Worm (Caenorhabditis elegans) whole organism, late embryonic: ENCODE results near the gene T01D1.4.
A peak's percentile ranks its signal among the peaks of the same experiment; 100 is the strongest.

Source experiments
- C38D4.7 ChIP-seq: fragments of 200-800 bp; sonication (Bioruptor generic); optimal IDR thresholded peaks from 2 replicates; lab custom pipeline; 2018; ENCODE audit warnings: mild to moderate bottlenecking, missing genetic modification characterization, moderate library complexity, missing compliant biosample characterization
- F13H6.1 ChIP-seq: sonication (generic microtip); optimal IDR thresholded peaks from 2 replicates; lab custom pipeline; 2016; ENCODE audit warnings: missing genetic modification characterization, missing compliant biosample characterization
- K02D7.2 ChIP-seq: sonication (generic microtip); optimal IDR thresholded peaks from 2 replicates; lab custom pipeline; 2017; ENCODE audit warnings: mild to moderate bottlenecking, missing genetic modification characterization, missing compliant biosample characterization
- T23F11.4 ChIP-seq: fragments of 200-800 bp; sonication (Bioruptor generic); optimal IDR thresholded peaks from 2 replicates; lab custom pipeline; 2018; ENCODE audit warnings: mild to moderate bottlenecking, missing genetic modification characterization, missing compliant biosample characterization
- Y22D7AL.16 ChIP-seq: sonication (generic microtip); optimal IDR thresholded peaks from 2 replicates; lab custom pipeline; 2016; ENCODE audit warnings: missing genetic modification characterization, missing compliant biosample characterization
- ahr-1 ChIP-seq: sonication (generic microtip); optimal IDR thresholded peaks from 2 replicates; lab custom pipeline; 2016; ENCODE audit warnings: missing genetic modification characterization, missing compliant biosample characterization
- ceh-14 ChIP-seq: sonication (generic microtip); optimal IDR thresholded peaks from 2 replicates; lab custom pipeline; 2016; ENCODE audit warnings: missing genotype, missing genetic modification characterization, missing compliant biosample characterization
- ceh-2 ChIP-seq: sonication (generic microtip); optimal IDR thresholded peaks from 2 replicates; lab custom pipeline; 2016; ENCODE audit warnings: missing genotype, missing genetic modification characterization, missing compliant biosample characterization
- ceh-24 ChIP-seq: sonication (generic microtip); optimal IDR thresholded peaks from 2 replicates; lab custom pipeline; 2016; ENCODE audit warnings: mild to moderate bottlenecking, missing genetic modification characterization, missing compliant biosample characterization
- ceh-34 ChIP-seq: sonication (generic microtip); optimal IDR thresholded peaks from 2 replicates; lab custom pipeline; 2016; ENCODE audit warnings: mild to moderate bottlenecking, missing genetic modification characterization, missing compliant biosample characterization
- ceh-45 ChIP-seq: fragments of 200-800 bp; sonication (Bioruptor generic); IDR thresholded peaks from 2 replicates; pipeline ENCODE4 v1.3.6; 2022; ENCODE audit warnings: missing genetic modification reagents, missing genetic modification characterization, missing compliant biosample characterization
- ceh-48 ChIP-seq: sonication (generic microtip); optimal IDR thresholded peaks from 2 replicates; lab custom pipeline; 2016; ENCODE audit warnings: missing genetic modification characterization, inconsistent platforms, missing compliant biosample characterization
- ceh-6 ChIP-seq: fragments of 200-800 bp; sonication (Bioruptor generic); optimal IDR thresholded peaks from 2 replicates; lab custom pipeline; 2018; ENCODE audit warnings: mild to moderate bottlenecking, missing genetic modification characterization, missing compliant biosample characterization
- dmd-4 ChIP-seq: sonication (generic microtip); optimal IDR thresholded peaks from 2 replicates; lab custom pipeline; 2016; ENCODE audit warnings: borderline replicate concordance, missing genetic modification characterization, missing compliant biosample characterization
- dve-1 ChIP-seq: sonication (generic microtip); optimal IDR thresholded peaks from 2 replicates; lab custom pipeline; 2017; ENCODE audit warnings: antibody characterized with exemption, mild to moderate bottlenecking, missing genetic modification characterization, missing compliant biosample characterization
- elt-4 ChIP-seq: sonication (generic microtip); optimal IDR thresholded peaks from 2 replicates; lab custom pipeline; 2016; ENCODE audit warnings: missing genetic modification characterization, missing compliant biosample characterization
- eyg-1 ChIP-seq: sonication (generic microtip); optimal IDR thresholded peaks from 2 replicates; lab custom pipeline; 2016; ENCODE audit warnings: missing genotype, missing genetic modification characterization, missing compliant biosample characterization
- fax-1 ChIP-seq: sonication (generic microtip); optimal IDR thresholded peaks from 2 replicates; lab custom pipeline; 2016; ENCODE audit warnings: missing genotype, missing genetic modification characterization, missing compliant biosample characterization
- fkh-10 ChIP-seq: fragments of 150-350 bp; optimal IDR thresholded peaks from 2 replicates; lab custom pipeline; 2014; ENCODE audit warnings: missing biosample characterization, missing genetic modification reagents, missing genetic modification characterization
- hlh-30 ChIP-seq: sonication (generic microtip); optimal IDR thresholded peaks from 2 replicates; lab custom pipeline; 2017; ENCODE audit warnings: antibody characterized with exemption, missing genetic modification characterization, missing compliant biosample characterization; ENCODE audit not compliant: insufficient read depth
- hlh-8 ChIP-seq: sonication (generic microtip); optimal IDR thresholded peaks from 2 replicates; lab custom pipeline; 2016; ENCODE audit warnings: missing genotype, missing genetic modification characterization, missing compliant biosample characterization
- lin-11 ChIP-seq: fragments of 200-800 bp; sonication (Bioruptor generic); optimal IDR thresholded peaks from 2 replicates; lab custom pipeline; 2018; ENCODE audit warnings: mild to moderate bottlenecking, missing genetic modification characterization, missing compliant biosample characterization
- mec-3 ChIP-seq: sonication (generic microtip); optimal IDR thresholded peaks from 2 replicates; lab custom pipeline; 2016; ENCODE audit warnings: borderline replicate concordance, missing genetic modification characterization, missing compliant biosample characterization
- nfya-1 ChIP-seq: sonication (generic microtip); optimal IDR thresholded peaks from 2 replicates; lab custom pipeline; 2017; ENCODE audit warnings: missing genetic modification characterization, mild to moderate bottlenecking, missing compliant biosample characterization, antibody characterized with exemption, moderate library complexity
- nhr-11 ChIP-seq: fragments of 150-350 bp; optimal IDR thresholded peaks from 2 replicates; lab custom pipeline; 2014; ENCODE audit warnings: missing biosample characterization, missing genetic modification characterization
- npax-4 ChIP-seq: sonication (generic microtip); optimal IDR thresholded peaks from 2 replicates; lab custom pipeline; 2016; ENCODE audit warnings: missing genetic modification characterization, missing compliant biosample characterization
- odd-2 ChIP-seq: sonication (generic microtip); optimal IDR thresholded peaks from 2 replicates; lab custom pipeline; 2017; ENCODE audit warnings: antibody characterized with exemption, mild to moderate bottlenecking, missing genetic modification characterization, missing compliant biosample characterization
- pax-1 ChIP-seq: fragments of 150-350 bp; optimal IDR thresholded peaks from 2 replicates; lab custom pipeline; 2014; ENCODE audit warnings: missing biosample characterization, missing genetic modification characterization
- pha-4 ChIP-seq: fragments of 150-350 bp; optimal IDR thresholded peaks from 2 replicates; lab custom pipeline; 2018; ENCODE audit warnings: missing biosample characterization, missing genetic modification reagents, missing genetic modification characterization
- pqm-1 ChIP-seq: sonication (generic microtip); optimal IDR thresholded peaks from 2 replicates; lab custom pipeline; 2016; ENCODE audit warnings: missing genetic modification characterization, missing compliant biosample characterization
- pros-1 ChIP-seq: fragments of 150-350 bp; optimal IDR thresholded peaks from 2 replicates; lab custom pipeline; 2014; ENCODE audit warnings: missing biosample characterization, missing genetic modification reagents, missing genetic modification characterization
- rnt-1 ChIP-seq: sonication (generic microtip); optimal IDR thresholded peaks from 2 replicates; lab custom pipeline; 2016; ENCODE audit warnings: missing genetic modification characterization, missing compliant biosample characterization
- sdc-2 ChIP-seq: sonication (generic microtip); optimal IDR thresholded peaks from 2 replicates; lab custom pipeline; 2016; ENCODE audit warnings: missing genotype, missing genetic modification characterization, missing compliant biosample characterization
- syd-9 ChIP-seq: sonication (generic microtip); optimal IDR thresholded peaks from 2 replicates; lab custom pipeline; 2016; ENCODE audit warnings: mild to moderate bottlenecking, missing genetic modification characterization, moderate library complexity, missing compliant biosample characterization
- ttx-3 ChIP-seq: sonication (generic microtip); optimal IDR thresholded peaks from 2 replicates; lab custom pipeline; 2016; ENCODE audit warnings: missing genetic modification reagents, missing genetic modification characterization, missing compliant biosample characterization
- unc-3 ChIP-seq, 2 experiments: fragments of 200-800 bp in 1 of 2; sonication (Bioruptor generic) in 1 of 2; sonication (generic microtip) in 1 of 2; conservative IDR thresholded peaks in 1 of 2; optimal IDR thresholded peaks in 1 of 2; 2 replicates each; pipeline versions ENCODE4 v1.3.6 to Lab custom; 2016 to 2022; ENCODE audit warnings: missing compliant biosample characterization in 2 of 2, missing genetic modification characterization in 2 of 2, missing genetic modification reagents in 1 of 2
- unc-55 ChIP-seq: sonication (generic microtip); optimal IDR thresholded peaks from 2 replicates; lab custom pipeline; 2017; ENCODE audit warnings: missing biosample characterization, missing genetic modification reagents, missing genetic modification characterization
- ztf-16 ChIP-seq: sonication (generic microtip); optimal IDR thresholded peaks from 2 replicates; lab custom pipeline; 2017; ENCODE audit warnings: missing genetic modification characterization, missing compliant biosample characterization

The T01D1.4 gene

DNA sequence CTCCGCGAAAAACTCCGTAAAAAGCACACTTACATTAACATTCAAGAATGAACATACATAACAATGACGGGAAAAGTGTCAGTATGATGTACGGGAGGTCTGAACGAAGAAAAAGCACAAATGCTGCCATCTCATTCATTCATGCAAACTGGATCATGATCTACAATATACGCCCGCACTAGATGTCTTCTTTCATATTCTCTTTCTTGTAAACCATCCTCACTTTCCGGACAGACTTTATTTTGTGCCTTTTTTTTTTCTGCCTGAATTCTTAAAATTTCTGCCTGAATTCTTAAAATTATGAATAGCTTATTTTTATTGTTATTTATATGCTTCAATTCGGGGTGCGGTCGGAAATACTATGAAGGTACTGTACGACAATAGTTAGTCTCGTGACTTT, 43.7 kb downstream of the T01D1.4 start, which contains the start of gene K10B4.1:
TSS of gene K10B4.1 (plus strand) at position 301 of the 400 bp plus-strand sequence.
- TF ChIP-seq ztf-16 (tag; lab: Kevin White, UChicago) (no peak), fkh-10 (GFP tag; lab: Kevin White, UChicago) (no peak), ceh-14 (tag; lab: Kevin White, UChicago) (no peak), dve-1 (no peak), C38D4.7 (no peak), odd-2 (no peak), unc-3 (GFP tag; conservative IDR thresholded peaks at IDR 0.05; lab: Robert Waterston, UW) (no peak), unc-3 (tag; optimal IDR thresholded peaks at IDR 0.05; lab: Kevin White, UChicago) (no peak), Y22D7AL.16 (no peak), ceh-24 (tag; lab: Kevin White, UChicago) (no peak), nhr-11 (no peak), lin-11 (tag; lab: Kevin White, UChicago) (no peak), ceh-34 (tag; lab: Kevin White, UChicago) (no peak), npax-4 (tag; lab: Kevin White, UChicago) (no peak)

DNA sequence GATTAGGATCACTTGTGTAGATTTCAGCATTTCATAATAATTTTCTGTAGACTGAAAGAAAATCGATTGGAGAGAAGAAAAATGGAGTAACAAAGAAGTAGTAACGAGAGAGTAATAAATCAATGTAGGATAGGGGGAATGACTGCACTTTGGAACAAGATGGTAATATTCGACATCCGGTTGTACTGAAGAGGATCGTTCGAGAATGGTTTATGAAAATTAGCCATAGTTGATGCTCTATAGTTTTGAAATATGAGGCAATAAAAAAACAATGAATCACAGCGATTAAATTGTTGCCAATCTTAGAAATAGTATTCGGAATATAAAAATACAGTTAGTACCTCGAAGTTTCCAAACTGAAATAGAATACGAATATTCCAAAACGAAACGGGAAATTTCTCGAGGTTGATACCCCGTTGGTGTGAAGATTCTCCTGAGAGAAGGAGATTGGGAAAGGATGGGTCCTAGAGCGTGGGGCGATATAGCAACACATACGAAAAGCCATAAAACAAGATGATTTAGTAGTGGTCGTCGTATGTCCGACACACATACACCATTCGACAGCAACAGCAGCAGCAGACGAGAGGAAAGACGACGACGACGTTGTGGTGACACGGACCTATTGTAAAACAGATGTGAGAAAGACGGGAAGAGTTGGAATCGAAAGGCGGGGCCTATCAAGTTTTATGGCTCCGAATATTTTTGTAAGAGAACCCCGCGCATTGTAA, 45.2 kb downstream of the T01D1.4 start, which contains the start of gene cwn-1:
TSS of gene cwn-1 (minus strand) at position 51 of the 728 bp plus-strand sequence.
- TF ChIP-seq unc-55 (GFP tag; lab: Kevin White, UChicago) (peak; percentile 89), hlh-8 (tag; lab: Kevin White, UChicago) (peak; percentile 48), T23F11.4 (GFP tag; lab: Kevin White, UChicago) (no peak)

DNA sequence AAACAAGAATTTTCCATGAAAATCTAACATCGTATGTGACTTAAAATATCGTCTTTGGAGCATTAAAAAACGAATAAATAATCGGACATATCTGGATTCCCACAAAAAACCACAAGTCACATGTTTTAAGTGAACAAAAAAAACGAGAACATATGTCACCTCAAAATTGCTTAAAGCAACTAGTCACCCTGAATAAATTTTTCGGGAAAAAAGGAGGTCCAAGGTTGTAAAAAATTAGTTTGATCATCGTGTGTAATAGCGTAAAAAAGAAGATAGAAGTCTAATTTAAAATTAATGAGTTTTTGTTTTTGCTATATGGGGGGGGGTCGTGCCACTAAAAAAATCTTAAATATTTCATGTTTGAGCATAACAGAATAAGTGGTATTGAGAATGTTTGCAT, 49.1 kb downstream of the T01D1.4 start:
- no peak for TF ChIP-seq hlh-30
- no peak for TF ChIP-seq unc-55 (GFP tag; lab: Kevin White, UChicago)
- no peak for TF ChIP-seq rnt-1 (tag; lab: Kevin White, UChicago)
- TF ChIP-seq fax-1 (tag; lab: Kevin White, UChicago): no peak
- no peak for TF ChIP-seq F13H6.1
- TF ChIP-seq elt-4 (tag; lab: Kevin White, UChicago): no peak
- TF ChIP-seq Y22D7AL.16: no peak
- no peak for TF ChIP-seq pros-1 (tag; lab: Kevin White, UChicago)
- TF ChIP-seq eyg-1: no peak
- TF ChIP-seq pqm-1 (tag; lab: Kevin White, UChicago): no peak

DNA sequence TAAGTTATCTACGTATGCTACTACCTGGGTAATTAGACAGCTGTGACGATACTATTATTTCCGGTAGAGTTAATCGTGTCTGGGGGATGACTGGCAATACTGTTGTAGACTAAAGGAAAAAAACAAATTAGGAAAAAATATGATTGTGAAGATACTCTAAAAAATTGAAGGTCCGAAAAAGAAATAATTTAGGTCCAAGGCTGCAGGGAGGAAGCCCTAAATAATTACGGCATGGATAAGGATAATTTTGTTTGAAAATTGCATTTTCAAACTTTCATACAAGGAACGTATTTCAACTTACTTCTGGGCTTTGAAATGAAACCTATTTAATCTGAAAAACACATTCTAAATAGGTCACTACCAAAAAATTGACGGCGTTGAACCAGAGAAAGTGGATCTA, 50.0 kb downstream of the T01D1.4 start, which contains the start of gene srd-3:
TSS of gene srd-3 (minus strand) at position 101 of the 400 bp plus-strand sequence.
- TF ChIP-seq ttx-3 (tag; lab: Kevin White, UChicago): no peak
- no peak for TF ChIP-seq nhr-11
- no peak for TF ChIP-seq pax-1 (tag; lab: Kevin White, UChicago)
- TF ChIP-seq syd-9 (tag; lab: Kevin White, UChicago): no peak
- TF ChIP-seq mec-3 (tag; lab: Kevin White, UChicago): no peak
- no peak for TF ChIP-seq sdc-2 (tag; lab: Kevin White, UChicago)
- TF ChIP-seq Y22D7AL.16: no peak
- no peak for TF ChIP-seq ceh-48 (tag; lab: Kevin White, UChicago)
- TF ChIP-seq nfya-1 (tag; lab: Kevin White, UChicago): no peak
- TF ChIP-seq ceh-45: no peak
- TF ChIP-seq ceh-6 (GFP tag; lab: Kevin White, UChicago): no peak
- TF ChIP-seq dmd-4 (tag; lab: Kevin White, UChicago): no peak
- no peak for TF ChIP-seq lin-11 (tag; lab: Kevin White, UChicago)
- no peak for TF ChIP-seq ahr-1 (tag; lab: Kevin White, UChicago)
- no peak for TF ChIP-seq ceh-2
- TF ChIP-seq K02D7.2 (tag; lab: Kevin White, UChicago): no peak
- no peak for TF ChIP-seq unc-55 (GFP tag; lab: Kevin White, UChicago)
- no peak for TF ChIP-seq pha-4
